Worm (Caenorhabditis elegans) whole organism, late embryonic: ENCODE data around the gene srh-211.

Experiments used
- C08G9.2 ChIP-seq: sonication (generic microtip); optimal IDR thresholded peaks from 2 replicates; lab custom pipeline; 2016; ENCODE audit warnings: mild to moderate bottlenecking, missing genetic modification characterization, moderate library complexity, missing compliant biosample characterization
- F13H6.1 ChIP-seq: sonication (generic microtip); optimal IDR thresholded peaks from 2 replicates; lab custom pipeline; 2016; ENCODE audit warnings: missing genetic modification characterization, missing compliant biosample characterization
- K02D7.2 ChIP-seq: sonication (generic microtip); optimal IDR thresholded peaks from 2 replicates; lab custom pipeline; 2017; ENCODE audit warnings: mild to moderate bottlenecking, missing genetic modification characterization, missing compliant biosample characterization
- Y22D7AL.16 ChIP-seq: sonication (generic microtip); optimal IDR thresholded peaks from 2 replicates; lab custom pipeline; 2016; ENCODE audit warnings: missing genetic modification characterization, missing compliant biosample characterization
- ama-1 ChIP-seq: fragments of 150-350 bp; optimal IDR thresholded peaks from 2 replicates; lab custom pipeline; 2014
- ceh-24 ChIP-seq: sonication (generic microtip); optimal IDR thresholded peaks from 2 replicates; lab custom pipeline; 2016; ENCODE audit warnings: mild to moderate bottlenecking, missing genetic modification characterization, missing compliant biosample characterization
- ceh-30 ChIP-seq: fragments of 150-350 bp; optimal IDR thresholded peaks from 2 replicates; lab custom pipeline; 2014; ENCODE audit warnings: missing biosample characterization, missing genetic modification characterization
- ceh-31 ChIP-seq: sonication (generic microtip); optimal IDR thresholded peaks from 2 replicates; lab custom pipeline; 2016; ENCODE audit warnings: missing genetic modification characterization, missing compliant biosample characterization
- ceh-34 ChIP-seq: sonication (generic microtip); optimal IDR thresholded peaks from 2 replicates; lab custom pipeline; 2016; ENCODE audit warnings: mild to moderate bottlenecking, missing genetic modification characterization, missing compliant biosample characterization
- dmd-4 ChIP-seq: sonication (generic microtip); optimal IDR thresholded peaks from 2 replicates; lab custom pipeline; 2016; ENCODE audit warnings: borderline replicate concordance, missing genetic modification characterization, missing compliant biosample characterization
- dve-1 ChIP-seq: sonication (generic microtip); optimal IDR thresholded peaks from 2 replicates; lab custom pipeline; 2017; ENCODE audit warnings: antibody characterized with exemption, mild to moderate bottlenecking, missing genetic modification characterization, missing compliant biosample characterization
- elt-4 ChIP-seq: sonication (generic microtip); optimal IDR thresholded peaks from 2 replicates; lab custom pipeline; 2016; ENCODE audit warnings: missing genetic modification characterization, missing compliant biosample characterization
- ets-4 ChIP-seq: sonication (generic microtip); optimal IDR thresholded peaks from 2 replicates; lab custom pipeline; 2016; ENCODE audit warnings: missing genetic modification characterization, missing compliant biosample characterization
- eyg-1 ChIP-seq: sonication (generic microtip); optimal IDR thresholded peaks from 2 replicates; lab custom pipeline; 2016; ENCODE audit warnings: missing genotype, missing genetic modification characterization, missing compliant biosample characterization
- fkh-10 ChIP-seq: fragments of 150-350 bp; optimal IDR thresholded peaks from 2 replicates; lab custom pipeline; 2014; ENCODE audit warnings: missing biosample characterization, missing genetic modification reagents, missing genetic modification characterization
- fkh-6 ChIP-seq: sonication (generic microtip); optimal IDR thresholded peaks from 2 replicates; lab custom pipeline; 2016; ENCODE audit warnings: missing genetic modification characterization, missing compliant biosample characterization
- gmeb-2 ChIP-seq: sonication (generic microtip); optimal IDR thresholded peaks from 2 replicates; lab custom pipeline; 2016; ENCODE audit warnings: missing genetic modification characterization, inconsistent platforms, missing compliant biosample characterization
- hlh-13 ChIP-seq: fragments of 200-800 bp; sonication (Bioruptor generic); optimal IDR thresholded peaks from 2 replicates; lab custom pipeline; 2018; ENCODE audit warnings: mild to moderate bottlenecking, missing genetic modification characterization, missing compliant biosample characterization
- hlh-15 ChIP-seq: sonication (generic microtip); optimal IDR thresholded peaks from 2 replicates; lab custom pipeline; 2016; ENCODE audit warnings: missing genetic modification characterization, missing compliant biosample characterization
- hlh-6 ChIP-seq: sonication (generic microtip); optimal IDR thresholded peaks from 2 replicates; lab custom pipeline; 2016; ENCODE audit warnings: missing genotype, missing genetic modification characterization, missing compliant biosample characterization
- hlh-8 ChIP-seq: sonication (generic microtip); optimal IDR thresholded peaks from 2 replicates; lab custom pipeline; 2016; ENCODE audit warnings: missing genotype, missing genetic modification characterization, missing compliant biosample characterization
- lim-6 ChIP-seq: sonication (generic microtip); optimal IDR thresholded peaks from 2 replicates; lab custom pipeline; 2016; ENCODE audit warnings: missing genetic modification characterization, missing compliant biosample characterization
- mec-3 ChIP-seq: sonication (generic microtip); optimal IDR thresholded peaks from 2 replicates; lab custom pipeline; 2016; ENCODE audit warnings: borderline replicate concordance, missing genetic modification characterization, missing compliant biosample characterization
- nfya-1 ChIP-seq: sonication (generic microtip); optimal IDR thresholded peaks from 2 replicates; lab custom pipeline; 2017; ENCODE audit warnings: missing genetic modification characterization, mild to moderate bottlenecking, missing compliant biosample characterization, antibody characterized with exemption, moderate library complexity
- nhr-11 ChIP-seq: fragments of 150-350 bp; optimal IDR thresholded peaks from 2 replicates; lab custom pipeline; 2014; ENCODE audit warnings: missing biosample characterization, missing genetic modification characterization
- odd-2 ChIP-seq: sonication (generic microtip); optimal IDR thresholded peaks from 2 replicates; lab custom pipeline; 2017; ENCODE audit warnings: antibody characterized with exemption, mild to moderate bottlenecking, missing genetic modification characterization, missing compliant biosample characterization
- pag-3 ChIP-seq: sonication (generic microtip); optimal IDR thresholded peaks from 2 replicates; lab custom pipeline; 2016; ENCODE audit warnings: missing compliant biosample characterization, missing genetic modification characterization, borderline replicate concordance
- pat-9 ChIP-seq: fragments of 200-800 bp; sonication (Bioruptor generic); optimal IDR thresholded peaks from 2 replicates; lab custom pipeline; 2018; ENCODE audit warnings: mild to moderate bottlenecking, missing genetic modification characterization, moderate library complexity, missing compliant biosample characterization
- pax-1 ChIP-seq: fragments of 150-350 bp; optimal IDR thresholded peaks from 2 replicates; lab custom pipeline; 2014; ENCODE audit warnings: missing biosample characterization, missing genetic modification characterization
- pros-1 ChIP-seq: fragments of 150-350 bp; optimal IDR thresholded peaks from 2 replicates; lab custom pipeline; 2014; ENCODE audit warnings: missing biosample characterization, missing genetic modification reagents, missing genetic modification characterization
- rnt-1 ChIP-seq: sonication (generic microtip); optimal IDR thresholded peaks from 2 replicates; lab custom pipeline; 2016; ENCODE audit warnings: missing genetic modification characterization, missing compliant biosample characterization
- sox-2 ChIP-seq: fragments of 200-800 bp; sonication (Bioruptor generic); IDR thresholded peaks from 2 replicates; pipeline ENCODE4 v1.3.6; 2022; ENCODE audit warnings: missing genetic modification reagents, missing genetic modification characterization, missing compliant biosample characterization
- sox-4 ChIP-seq: sonication (generic microtip); optimal IDR thresholded peaks from 2 replicates; lab custom pipeline; 2017; ENCODE audit warnings: mild to moderate bottlenecking, missing genetic modification characterization, inconsistent platforms, missing compliant biosample characterization
- syd-9 ChIP-seq: sonication (generic microtip); optimal IDR thresholded peaks from 2 replicates; lab custom pipeline; 2016; ENCODE audit warnings: mild to moderate bottlenecking, missing genetic modification characterization, moderate library complexity, missing compliant biosample characterization
- tbx-7 ChIP-seq: sonication (generic microtip); optimal IDR thresholded peaks from 2 replicates; lab custom pipeline; 2016; ENCODE audit warnings: missing genotype, missing genetic modification characterization, missing compliant biosample characterization
- ttx-3 ChIP-seq: sonication (generic microtip); optimal IDR thresholded peaks from 2 replicates; lab custom pipeline; 2016; ENCODE audit warnings: missing genetic modification reagents, missing genetic modification characterization, missing compliant biosample characterization
- unc-3 ChIP-seq, 2 experiments: fragments of 200-800 bp in 1 of 2; sonication (Bioruptor generic) in 1 of 2; sonication (generic microtip) in 1 of 2; conservative IDR thresholded peaks in 1 of 2; optimal IDR thresholded peaks in 1 of 2; 2 replicates each; pipeline versions ENCODE4 v1.3.6 to Lab custom; 2016 to 2022; ENCODE audit warnings: missing compliant biosample characterization in 2 of 2, missing genetic modification characterization in 2 of 2, missing genetic modification reagents in 1 of 2
- unc-42 ChIP-seq: sonication (generic microtip); optimal IDR thresholded peaks from 2 replicates; lab custom pipeline; 2016; ENCODE audit warnings: missing genotype, missing genetic modification characterization, missing compliant biosample characterization
- zip-5 ChIP-seq: sonication (generic microtip); optimal IDR thresholded peaks from 2 replicates; lab custom pipeline; 2016; ENCODE audit warnings: missing genetic modification characterization, missing compliant biosample characterization

The srh-211 gene

ce11 chrV:4101567-4101966, 20.4 kb upstream of the srh-211 start, which contains the start of gene srj-40:
TSS of gene srj-40 (plus strand) at chrV:4101867.
- TF ChIP-seq unc-42 (tag; lab: Kevin White, UChicago), result no peak
- no peak for TF ChIP-seq hlh-6
- no peak for TF ChIP-seq eyg-1 (tag; lab: Kevin White, UChicago)
- no peak for TF ChIP-seq dmd-4 (tag; lab: Kevin White, UChicago)
- TF ChIP-seq pros-1 (tag; lab: Kevin White, UChicago), result no peak

- TF ChIP-seq zip-5 (tag; lab: Kevin White, UChicago), result no peak
- no peak for TF ChIP-seq sox-2 (GFP tag; lab: Robert Waterston, UW)
- no peak for TF ChIP-seq dmd-4 (tag; lab: Kevin White, UChicago)
- TF ChIP-seq unc-3 (GFP tag; conservative IDR thresholded peaks at IDR 0.05; lab: Robert Waterston, UW), result no peak
- TF ChIP-seq unc-3 (tag; optimal IDR thresholded peaks at IDR 0.05; lab: Kevin White, UChicago), result no peak
- TF ChIP-seq lim-6 (tag; lab: Kevin White, UChicago), result no peak
- TF ChIP-seq ceh-24 (tag; lab: Kevin White, UChicago), result no peak
- TF ChIP-seq ceh-34, result no peak
- TF ChIP-seq F13H6.1 (tag; lab: Kevin White, UChicago), result no peak
- no peak for TF ChIP-seq ceh-30 (tag; lab: Kevin White, UChicago)
- no peak for TF ChIP-seq pax-1 (tag; lab: Kevin White, UChicago)
- no peak for TF ChIP-seq fkh-6 (tag; lab: Kevin White, UChicago)
- TF ChIP-seq fkh-10 (GFP tag; lab: Kevin White, UChicago), result no peak
- no peak for TF ChIP-seq dve-1 (tag; lab: Kevin White, UChicago)
- TF ChIP-seq C08G9.2 (tag; lab: Kevin White, UChicago), result no peak
- no peak for TF ChIP-seq pros-1 (tag; lab: Kevin White, UChicago)
- no peak for TF ChIP-seq pat-9 (tag; lab: Kevin White, UChicago)
- no peak for TF ChIP-seq ama-1 (lab: Kevin White, UChicago)
- no peak for TF ChIP-seq hlh-8 (tag; lab: Kevin White, UChicago)
Observed at ce11 chrV:4094740-4095139, 13.6 kb upstream of the srh-211 start, which contains the start of gene nhr-181. TSS of gene nhr-181 (plus strand) at chrV:4095040.

ce11 chrV:4082952-4083351, 1.8 kb upstream of the srh-211 start, which contains the start of gene F38H12.5:
TSS of gene F38H12.5 (minus strand) at chrV:4083052.
- TF ChIP-seq pros-1 (tag; lab: Kevin White, UChicago) (no peak), dve-1 (tag; lab: Kevin White, UChicago) (no peak), nfya-1 (tag; lab: Kevin White, UChicago) (no peak), ceh-31 (tag; lab: Kevin White, UChicago) (no peak), hlh-8 (tag; lab: Kevin White, UChicago) (no peak), elt-4 (tag; lab: Kevin White, UChicago) (no peak), ama-1 (lab: Kevin White, UChicago) (no peak), nhr-11 (tag; lab: Kevin White, UChicago) (no peak), lim-6 (tag; lab: Kevin White, UChicago) (no peak), odd-2 (no peak), syd-9 (tag; lab: Kevin White, UChicago) (no peak), ttx-3 (no peak)
- TF ChIP-seq, all 69 proteins: peak for 0

ce11 chrV:4080546-4080945, 637 bp downstream of the srh-211 start:
- TF ChIP-seq ets-4 (tag; lab: Kevin White, UChicago), result no peak
- no peak for TF ChIP-seq tbx-7
- TF ChIP-seq hlh-13 (GFP tag; lab: Kevin White, UChicago), result no peak
- no peak for TF ChIP-seq pag-3 (tag; lab: Kevin White, UChicago)
- no peak for TF ChIP-seq gmeb-2 (tag; lab: Kevin White, UChicago)
- no peak for TF ChIP-seq pros-1 (tag; lab: Kevin White, UChicago)
- no peak for TF ChIP-seq nhr-11 (tag; lab: Kevin White, UChicago)
- no peak for TF ChIP-seq ceh-24 (tag; lab: Kevin White, UChicago)
- TF ChIP-seq hlh-15 (tag; lab: Kevin White, UChicago), result no peak
- TF ChIP-seq sox-4 (tag; lab: Kevin White, UChicago), result no peak
- TF ChIP-seq lim-6 (tag; lab: Kevin White, UChicago), result no peak
- TF ChIP-seq K02D7.2 (tag; lab: Kevin White, UChicago), result no peak
- no peak for TF ChIP-seq dmd-4 (tag; lab: Kevin White, UChicago)
- no peak for TF ChIP-seq Y22D7AL.16 (tag; lab: Kevin White, UChicago)
- TF ChIP-seq mec-3 (tag; lab: Kevin White, UChicago), result no peak
- no peak for TF ChIP-seq fkh-6 (tag; lab: Kevin White, UChicago)
- TF ChIP-seq rnt-1 (tag; lab: Kevin White, UChicago), result no peak
- TF ChIP-seq ceh-31 (tag; lab: Kevin White, UChicago), result no peak
